Worm (Caenorhabditis elegans) whole organism, L3 larva: ENCODE measurements around the gene prx-14.
A peak's percentile ranks its signal among the peaks of the same experiment; 100 is the strongest.

Experiments used
- R02D3.7 ChIP-seq: fragments of 150-350 bp; optimal IDR thresholded peaks from 2 replicates; lab custom pipeline; 2014; ENCODE audit warnings: missing biosample characterization, missing genetic modification characterization
- ZK546.5 ChIP-seq: sonication (generic microtip); optimal IDR thresholded peaks from 2 replicates; lab custom pipeline; 2017; ENCODE audit warnings: missing biosample characterization, missing genetic modification characterization
- ceh-16 ChIP-seq: sonication (generic microtip); optimal IDR thresholded peaks from 2 replicates; lab custom pipeline; 2017; ENCODE audit warnings: missing biosample characterization, missing genetic modification characterization
- ceh-28 ChIP-seq: fragments of 150-350 bp; optimal IDR thresholded peaks from 2 replicates; lab custom pipeline; 2014; ENCODE audit warnings: missing biosample characterization, missing genetic modification reagents, missing genetic modification characterization
- ceh-82 ChIP-seq: fragments of 150-350 bp; optimal IDR thresholded peaks from 2 replicates; lab custom pipeline; 2014; ENCODE audit warnings: missing biosample characterization, missing genetic modification characterization
- daf-12 ChIP-seq: fragments of 150-350 bp; optimal IDR thresholded peaks from 2 replicates; lab custom pipeline; 2014; ENCODE audit warnings: missing biosample characterization, missing genetic modification reagents, missing genetic modification characterization
- egl-27 ChIP-seq: sonication (generic microtip); optimal IDR thresholded peaks from 4 replicates; lab custom pipeline; 2017; ENCODE audit warnings: missing biosample characterization, missing genetic modification reagents, missing genetic modification characterization
- egl-5 ChIP-seq: fragments of 150-350 bp; optimal IDR thresholded peaks from 2 replicates; lab custom pipeline; 2017; ENCODE audit warnings: missing biosample characterization, missing genetic modification reagents, missing genetic modification characterization, inconsistent platforms
- elt-1 ChIP-seq: fragments of 150-350 bp; optimal IDR thresholded peaks from 2 replicates; lab custom pipeline; 2014; ENCODE audit warnings: missing biosample characterization, missing genetic modification characterization
- elt-2 ChIP-seq: sonication (generic microtip); optimal IDR thresholded peaks from 2 replicates; lab custom pipeline; 2016; ENCODE audit warnings: missing genetic modification reagents, mild to moderate bottlenecking, missing genetic modification characterization, missing compliant biosample characterization
- elt-3 ChIP-seq, 3 experiments: fragments of 150-350 bp in 1 of 3; sonication (generic microtip) in 2 of 3; optimal IDR thresholded peaks; 2 replicates in 2 of 3; 4 replicates in 1 of 3; lab custom pipeline; 2014 to 2017; ENCODE audit warnings: missing biosample characterization in 3 of 3, missing genetic modification characterization in 3 of 3
- fkh-10 ChIP-seq: sonication (generic microtip); optimal IDR thresholded peaks from 2 replicates; lab custom pipeline; 2017; ENCODE audit warnings: missing biosample characterization, missing genetic modification reagents, missing genetic modification characterization
- fkh-2 ChIP-seq: fragments of 150-350 bp; optimal IDR thresholded peaks from 2 replicates; lab custom pipeline; 2014; ENCODE audit warnings: missing biosample characterization, missing genetic modification reagents, missing genetic modification characterization
- hmg-11 ChIP-seq: sonication (generic microtip); optimal IDR thresholded peaks from 2 replicates; lab custom pipeline; 2016; ENCODE audit warnings: missing genetic modification characterization, missing compliant biosample characterization
- jun-1 ChIP-seq: fragments of 150-350 bp; optimal IDR thresholded peaks from 2 replicates; lab custom pipeline; 2014; ENCODE audit warnings: missing biosample characterization, missing genetic modification reagents, missing genetic modification characterization
- lin-15B ChIP-seq: fragments of 150-350 bp; optimal IDR thresholded peaks from 2 replicates; lab custom pipeline; 2014; ENCODE audit warnings: missing biosample characterization, missing genetic modification characterization
- lin-39 ChIP-seq: fragments of 150-350 bp; optimal IDR thresholded peaks from 2 replicates; lab custom pipeline; 2018; ENCODE audit warnings: missing biosample characterization, missing genetic modification reagents, missing genetic modification characterization
- lsy-12 ChIP-seq: sonication (generic microtip); optimal IDR thresholded peaks from 2 replicates; lab custom pipeline; 2016; ENCODE audit warnings: mild to moderate bottlenecking, missing genetic modification characterization, missing compliant biosample characterization
- mdl-1 ChIP-seq: fragments of 150-350 bp; optimal IDR thresholded peaks from 2 replicates; lab custom pipeline; 2014; ENCODE audit warnings: missing biosample characterization, missing genetic modification characterization
- nfya-1 ChIP-seq: sonication (generic microtip); optimal IDR thresholded peaks from 2 replicates; lab custom pipeline; 2017; ENCODE audit warnings: missing genetic modification characterization, mild to moderate bottlenecking, missing compliant biosample characterization, antibody characterized with exemption, moderate library complexity; ENCODE audit not compliant: insufficient read depth
- nhr-11 ChIP-seq: fragments of 150-350 bp; optimal IDR thresholded peaks from 2 replicates; lab custom pipeline; 2014; ENCODE audit warnings: missing biosample characterization, missing genetic modification characterization
- nhr-23 ChIP-seq: fragments of 150-350 bp; optimal IDR thresholded peaks from 2 replicates; lab custom pipeline; 2014; ENCODE audit warnings: missing biosample characterization, missing genetic modification reagents, missing genetic modification characterization
- nhr-237 ChIP-seq: fragments of 150-350 bp; optimal IDR thresholded peaks from 2 replicates; lab custom pipeline; 2014; ENCODE audit warnings: missing biosample characterization, missing genetic modification characterization
- nhr-25 ChIP-seq: sonication (generic microtip); optimal IDR thresholded peaks from 2 replicates; lab custom pipeline; 2017; ENCODE audit warnings: missing biosample characterization, missing genetic modification characterization
- nhr-43 ChIP-seq: sonication (generic microtip); optimal IDR thresholded peaks from 2 replicates; lab custom pipeline; 2016; ENCODE audit warnings: mild to moderate bottlenecking, missing genetic modification characterization, missing compliant biosample characterization; ENCODE audit not compliant: poor library complexity, severe bottlenecking
- nhr-76 ChIP-seq: fragments of 150-350 bp; sonication (generic microtip); optimal IDR thresholded peaks from 5 replicates; lab custom pipeline; 2014; ENCODE audit warnings: missing biosample characterization, missing genetic modification characterization
- nhr-77 ChIP-seq: fragments of 150-350 bp; optimal IDR thresholded peaks from 2 replicates; lab custom pipeline; 2014; ENCODE audit warnings: missing biosample characterization, missing genetic modification characterization
- pha-4 ChIP-seq: fragments of 150-350 bp; optimal IDR thresholded peaks from 2 replicates; lab custom pipeline; 2014; ENCODE audit warnings: missing biosample characterization, missing genetic modification reagents, missing genetic modification characterization
- pqm-1 ChIP-seq: fragments of 150-350 bp; optimal IDR thresholded peaks from 2 replicates; lab custom pipeline; 2017; ENCODE audit warnings: missing biosample characterization, missing genetic modification characterization, inconsistent platforms
- skn-1 ChIP-seq: fragments of 150-350 bp; optimal IDR thresholded peaks from 2 replicates; lab custom pipeline; 2014; ENCODE audit warnings: missing biosample characterization, missing genetic modification characterization
- snpc-4 ChIP-seq: fragments of 150-350 bp; optimal IDR thresholded peaks from 2 replicates; lab custom pipeline; 2014; ENCODE audit warnings: missing biosample characterization, missing genetic modification characterization
- tbx-2 ChIP-seq: sonication (generic microtip); optimal IDR thresholded peaks from 2 replicates; lab custom pipeline; 2016; ENCODE audit warnings: mild to moderate bottlenecking, missing genetic modification characterization, missing compliant biosample characterization
- unc-39 ChIP-seq: sonication (generic microtip); optimal IDR thresholded peaks from 4 replicates; lab custom pipeline; 2017; ENCODE audit warnings: missing biosample characterization, missing genetic modification characterization
- unc-62 ChIP-seq: fragments of 150-350 bp; sonication (generic microtip); optimal IDR thresholded peaks from 4 replicates; lab custom pipeline; 2014; ENCODE audit warnings: missing biosample characterization, missing genetic modification reagents, missing genetic modification characterization
- ztf-11 ChIP-seq: fragments of 150-350 bp; optimal IDR thresholded peaks from 2 replicates; lab custom pipeline; 2014; ENCODE audit warnings: missing biosample characterization, missing genetic modification characterization
- ztf-4 ChIP-seq: fragments of 150-350 bp; optimal IDR thresholded peaks from 2 replicates; lab custom pipeline; 2014; ENCODE audit warnings: missing biosample characterization, missing genetic modification characterization

Gene prx-14

DNA sequence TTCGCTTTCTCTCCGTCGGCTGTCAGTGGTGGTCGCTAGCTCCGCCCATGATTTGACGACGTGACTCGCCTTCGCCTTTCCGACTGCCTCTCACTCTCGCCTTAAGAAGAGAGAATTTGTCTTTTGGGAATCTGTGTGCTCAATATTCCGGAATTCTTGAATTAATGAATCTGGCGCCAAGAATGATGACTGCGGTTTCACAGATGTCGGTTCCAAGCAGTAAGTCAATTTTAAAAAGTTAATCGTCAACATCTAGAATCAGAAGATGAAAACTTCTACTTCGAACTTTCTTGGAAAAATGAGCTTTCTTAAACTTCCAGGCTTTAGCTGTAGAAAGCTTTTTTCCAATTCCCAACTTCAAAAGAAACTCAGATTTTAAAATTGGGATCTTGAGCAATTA lies 13.3 kb upstream of the prx-14 start, which contains the start of gene nhr-67:
TSS of gene nhr-67 (plus strand) at position 97 of the 400 bp plus-strand sequence.
- no peak for TF ChIP-seq skn-1 (tag; lab: Kevin White, UChicago)
- TF ChIP-seq elt-3 (tag; optimal IDR thresholded peaks at IDR 0.05; lab: Kevin White, UChicago): no peak
- peak; percentile 66 for TF ChIP-seq nfya-1 (tag; lab: Kevin White, UChicago)
- no peak for TF ChIP-seq egl-5 (tag; lab: Kevin White, UChicago)
- no peak for TF ChIP-seq elt-1 (tag; lab: Kevin White, UChicago)
- TF ChIP-seq, all 47 proteins: peak for 1

ce11 chrIV:11174772-11175171 lies 8.2 kb upstream of the prx-14 start:
- TF ChIP-seq elt-3 (tag; optimal IDR thresholded peaks at IDR 0.05; lab: Kevin White, UChicago) (peak in 1 of 3 experiments; percentile 80), ceh-82 (tag; lab: Kevin White, UChicago) (no peak), ceh-28 (tag; lab: Kevin White, UChicago) (peak; percentile 12), nhr-23 (peak; percentile 54), nhr-43 (tag; lab: Kevin White, UChicago) (peak; percentile 8)

- no peak for TF ChIP-seq jun-1 (tag; lab: Kevin White, UChicago)
- no peak for TF ChIP-seq nhr-237
- TF ChIP-seq snpc-4 (tag; lab: Kevin White, UChicago): no peak
- TF ChIP-seq nhr-76 (tag; lab: Kevin White, UChicago): no peak
- no peak for TF ChIP-seq pqm-1
- TF ChIP-seq R02D3.7: no peak
- TF ChIP-seq nhr-43 (tag; lab: Kevin White, UChicago): no peak
- no peak for TF ChIP-seq mdl-1
- no peak for TF ChIP-seq egl-27 (tag; lab: Kevin White, UChicago)
- no peak for TF ChIP-seq ceh-16 (tag; lab: Kevin White, UChicago)
- no peak for TF ChIP-seq fkh-2 (tag; lab: Kevin White, UChicago)
- no peak for TF ChIP-seq nhr-11
- no peak for TF ChIP-seq daf-12 (tag; lab: Kevin White, UChicago)
- TF ChIP-seq ztf-11 (tag; lab: Kevin White, UChicago): no peak
- TF ChIP-seq ceh-28 (tag; lab: Kevin White, UChicago): no peak
- no peak for TF ChIP-seq elt-3 (tag; optimal IDR thresholded peaks at IDR 0.05; lab: Kevin White, UChicago)
- TF ChIP-seq ztf-4 (tag; lab: Kevin White, UChicago): no peak
- TF ChIP-seq nhr-23: no peak
Observed at ce11 chrIV:11176967-11177366, 6.0 kb upstream of the prx-14 start, which contains the start of gene rap-3. TSS of gene rap-3 (plus strand) at chrIV:11177267.

DNA sequence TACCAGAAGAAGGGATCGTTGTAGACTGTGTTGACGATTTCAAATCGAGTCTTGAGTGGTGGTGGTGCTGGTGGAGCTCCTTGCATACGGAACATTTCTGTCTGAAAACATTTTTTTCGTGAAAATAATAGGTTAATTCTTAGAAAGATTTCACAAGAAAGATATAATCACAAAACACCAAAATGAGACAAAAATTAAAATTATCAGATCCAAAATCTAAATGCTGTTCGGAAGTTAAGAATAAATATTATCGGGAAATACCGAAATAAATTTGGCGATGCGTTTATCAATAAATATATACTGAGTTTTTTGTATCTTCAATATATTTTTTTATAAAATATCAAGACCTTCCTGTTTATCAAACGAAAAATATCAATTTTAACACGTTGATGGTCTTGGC lies 4.4 kb upstream of the prx-14 start, which contains the start of gene C08F8.9:
TSS of gene C08F8.9 (minus strand) at position 101 of the 400 bp plus-strand sequence.
- no peak for TF ChIP-seq nhr-77
- no peak for TF ChIP-seq tbx-2 (tag; lab: Kevin White, UChicago)
- TF ChIP-seq lin-39 (tag; lab: Kevin White, UChicago): no peak
- no peak for TF ChIP-seq lsy-12 (tag; lab: Kevin White, UChicago)
- TF ChIP-seq unc-62 (GFP tag; lab: Kevin White, UChicago): no peak
- TF ChIP-seq unc-39 (tag; lab: Kevin White, UChicago): no peak

DNA sequence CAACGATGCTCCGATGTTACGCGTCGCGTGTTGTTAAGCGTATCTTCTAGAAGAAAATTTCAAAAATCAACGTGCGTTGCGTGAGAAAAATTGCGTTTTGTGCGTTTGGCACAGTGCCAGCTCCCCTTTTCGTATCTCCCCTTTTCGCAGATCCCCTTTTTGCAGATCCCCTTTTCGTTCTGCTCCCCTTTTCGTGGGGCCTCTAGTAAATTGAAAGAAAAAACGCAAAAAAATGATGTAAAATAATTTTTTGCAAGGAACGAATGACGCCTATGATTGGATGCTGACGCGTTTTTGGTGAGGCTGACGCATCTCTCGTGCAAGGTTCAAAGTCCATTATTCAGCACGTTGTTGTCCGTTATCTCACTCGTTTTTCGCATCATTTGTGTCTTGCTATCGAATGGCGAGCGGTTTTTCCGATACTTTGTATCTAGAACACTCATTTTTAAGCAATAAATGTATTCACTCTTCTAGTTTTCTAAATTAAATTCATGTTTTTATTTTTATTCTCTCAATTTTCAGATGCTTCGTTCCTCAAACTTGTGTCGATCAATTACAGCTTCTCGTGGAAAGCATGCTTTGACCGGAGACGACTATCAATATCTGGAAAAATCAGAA lies 3.7 kb upstream of the prx-14 start, which contains the start of gene cpt-2:
TSS of gene cpt-2 (plus strand) at position 523 of the 618 bp plus-strand sequence.
- TF ChIP-seq ZK546.5 (tag; lab: Kevin White, UChicago): peak; percentile 39
- peak; percentile 19 for TF ChIP-seq egl-27 (tag; lab: Kevin White, UChicago)
- TF ChIP-seq pqm-1: peak; percentile 82
- peak; percentile 70 for TF ChIP-seq ceh-28 (tag; lab: Kevin White, UChicago)
- TF ChIP-seq jun-1 (tag; lab: Kevin White, UChicago): peak; percentile 82
- TF ChIP-seq elt-2 (tag; lab: Kevin White, UChicago): peak; percentile 84
- TF ChIP-seq lin-39 (tag; lab: Kevin White, UChicago): peak; percentile 38
- TF ChIP-seq nhr-11: peak; percentile 64
- TF ChIP-seq pha-4 (tag; lab: Kevin White, UChicago): peak; percentile 68
- peak; percentile 83 for TF ChIP-seq tbx-2 (tag; lab: Kevin White, UChicago)
- TF ChIP-seq snpc-4 (tag; lab: Kevin White, UChicago): peak; percentile 75
- TF ChIP-seq skn-1 (tag; lab: Kevin White, UChicago): peak; percentile 46
- peak; percentile 29 for TF ChIP-seq hmg-11
- TF ChIP-seq nfya-1 (tag; lab: Kevin White, UChicago): peak; percentile 88
- peak; percentile 90 for TF ChIP-seq lin-15B (tag; lab: Kevin White, UChicago)
- TF ChIP-seq ceh-82 (tag; lab: Kevin White, UChicago): peak; percentile 16
- peak; percentile 93 for TF ChIP-seq egl-5 (tag; lab: Kevin White, UChicago)
- peak; percentile 87 for TF ChIP-seq nhr-43 (tag; lab: Kevin White, UChicago)
- TF ChIP-seq fkh-10: peak; percentile 39
- peak; percentile 74 for TF ChIP-seq R02D3.7
- peak; percentile 67 for TF ChIP-seq nhr-25 (tag; lab: Kevin White, UChicago)
- peak; percentile 81 for TF ChIP-seq lsy-12 (tag; lab: Kevin White, UChicago)
- peak; percentile 84 for TF ChIP-seq nhr-23
